Fruit fly (Drosophila melanogaster) whole organism, embryonic: ENCODE measurements around the gene CG10907.
A peak's percentile ranks its signal among the peaks of the same experiment; 100 is the strongest.

Experiments used
- Bdp1 ChIP-seq: fragments of 200-800 bp; sonication (Bioruptor generic); optimal IDR thresholded peaks from 3 replicates; lab custom pipeline; 2016; ENCODE audit warnings: missing biosample characterization, missing genetic modification characterization
- C15 ChIP-seq: fragments of 200-800 bp; sonication (Bioruptor generic); IDR thresholded peaks from 3 replicates; pipeline ENCODE4 v1.3.6; 2022; ENCODE audit warnings: missing biosample characterization, missing genetic modification characterization
- CG10267 ChIP-seq: fragments of 200-800 bp; sonication (Bioruptor generic); optimal IDR thresholded peaks from 2 replicates; lab custom pipeline; 2018; ENCODE audit warnings: missing biosample characterization, mild to moderate bottlenecking, missing genetic modification characterization, moderate library complexity
- CG10274 ChIP-seq: fragments of 200-800 bp; sonication (Bioruptor generic); optimal IDR thresholded peaks from 3 replicates; lab custom pipeline; 2017; ENCODE audit warnings: missing biosample characterization, mild to moderate bottlenecking, missing genetic modification characterization
- CG12071 ChIP-seq: fragments of 200-800 bp; sonication (Bioruptor generic); optimal IDR thresholded peaks from 3 replicates; lab custom pipeline; 2018; ENCODE audit warnings: missing biosample characterization, mild to moderate bottlenecking, missing genetic modification characterization
- CG16815 ChIP-seq: fragments of 200-800 bp; sonication (Bioruptor generic); optimal IDR thresholded peaks from 3 replicates; lab custom pipeline; 2017; ENCODE audit warnings: missing biosample characterization, mild to moderate bottlenecking, missing genetic modification characterization
- CG17186 ChIP-seq: fragments of 200-800 bp; sonication (Bioruptor generic); optimal IDR thresholded peaks from 3 replicates; lab custom pipeline; 2017; ENCODE audit warnings: missing biosample characterization, missing genetic modification reagents, missing genetic modification characterization
- CG17361 ChIP-seq: fragments of 200-800 bp; sonication (Bioruptor generic); IDR thresholded peaks from 3 replicates; pipeline ENCODE4 v1.3.6; 2022; ENCODE audit warnings: missing biosample characterization, missing genetic modification characterization
- CG18011 ChIP-seq: fragments of 200-800 bp; sonication (Bioruptor generic); optimal IDR thresholded peaks from 2 replicates; lab custom pipeline; 2017; ENCODE audit warnings: missing biosample characterization, missing genetic modification characterization, mild to moderate bottlenecking, moderate library complexity, missing genotype
- CG2202 ChIP-seq: fragments of 200-800 bp; sonication (Bioruptor generic); optimal IDR thresholded peaks from 2 replicates; lab custom pipeline; 2018; ENCODE audit warnings: missing biosample characterization, mild to moderate bottlenecking, missing genetic modification characterization
- CG30431 ChIP-seq: fragments of 200-800 bp; sonication (Bioruptor generic); optimal IDR thresholded peaks from 2 replicates; lab custom pipeline; 2017; ENCODE audit warnings: missing biosample characterization, missing genetic modification characterization
- CG3281 ChIP-seq: fragments of 200-800 bp; sonication (Bioruptor generic); optimal IDR thresholded peaks from 3 replicates; lab custom pipeline; 2017; ENCODE audit warnings: missing biosample characterization, mild to moderate bottlenecking, missing genetic modification characterization
- CG34422 ChIP-seq: fragments of 200-800 bp; sonication (Bioruptor generic); IDR thresholded peaks from 3 replicates; pipeline ENCODE4 v1.3.6; 2022; ENCODE audit warnings: missing biosample characterization, missing genetic modification characterization
- CG3726 ChIP-seq: fragments of 200-800 bp; sonication (Bioruptor generic); IDR thresholded peaks from 3 replicates; pipeline ENCODE4, ENCODE4 v1.3.6; 2022; ENCODE audit warnings: missing biosample characterization, missing genetic modification characterization
- CG3995 ChIP-seq: fragments of 200-800 bp; sonication (Bioruptor generic); optimal IDR thresholded peaks from 3 replicates; lab custom pipeline; 2016; ENCODE audit warnings: missing biosample characterization, missing genetic modification characterization
- CG6254 ChIP-seq: fragments of 200-800 bp; sonication (Bioruptor generic); optimal IDR thresholded peaks from 3 replicates; lab custom pipeline; 2017; ENCODE audit warnings: mild to moderate bottlenecking, missing biosample characterization, missing genetic modification reagents, missing genetic modification characterization
- CG6683 ChIP-seq: fragments of 200-800 bp; sonication (Bioruptor generic); optimal IDR thresholded peaks from 2 replicates; lab custom pipeline; 2017; ENCODE audit warnings: missing biosample characterization, mild to moderate bottlenecking, missing genetic modification characterization, missing genetic modification reagents
- CG7372 ChIP-seq: fragments of 200-800 bp; sonication (Bioruptor generic); IDR thresholded peaks from 2 replicates; pipeline ENCODE4 v1.3.6; 2022; ENCODE audit warnings: missing biosample characterization, missing genetic modification characterization
- Deaf1 ChIP-seq: fragments of 200-800 bp; optimal IDR thresholded peaks from 3 replicates; lab custom pipeline; 2019; ENCODE audit warnings: missing biosample characterization, mild to moderate bottlenecking, missing genetic modification characterization, moderate library complexity
- Dref ChIP-seq: fragments of 200-800 bp; sonication (Bioruptor generic); IDR thresholded peaks from 2 replicates; pipeline ENCODE4 v1.3.6; 2022; ENCODE audit warnings: missing biosample characterization, missing genetic modification characterization
- HLH54F ChIP-seq: fragments of 200-800 bp; sonication (Bioruptor generic); optimal IDR thresholded peaks from 3 replicates; lab custom pipeline; 2016; ENCODE audit warnings: missing biosample characterization, missing genetic modification characterization
- Hey ChIP-seq: fragments of 200-800 bp; sonication (Bioruptor generic); optimal IDR thresholded peaks from 3 replicates; lab custom pipeline; 2018; ENCODE audit warnings: missing biosample characterization, mild to moderate bottlenecking, missing genetic modification characterization
- MBD-R2 ChIP-seq: fragments of 200-800 bp; sonication (Bioruptor generic); IDR thresholded peaks from 2 replicates; pipeline ENCODE4 v1.3.6; 2022; ENCODE audit warnings: missing biosample characterization, missing genetic modification characterization
- MTF-1 ChIP-seq: fragments of 200-800 bp; sonication (Bioruptor generic); optimal IDR thresholded peaks from 2 replicates; lab custom pipeline; 2018; ENCODE audit warnings: missing biosample characterization, mild to moderate bottlenecking, missing genetic modification characterization, borderline replicate concordance
- Myb ChIP-seq: fragments of 200-800 bp; sonication (Bioruptor generic); optimal IDR thresholded peaks from 2 replicates; lab custom pipeline; 2016; ENCODE audit warnings: missing biosample characterization, missing genetic modification characterization
- Opbp ChIP-seq: fragments of 200-800 bp; sonication (Bioruptor generic); IDR thresholded peaks from 3 replicates; pipeline ENCODE4 v1.3.6; 2022; ENCODE audit warnings: missing biosample characterization, missing genetic modification characterization; ENCODE audit not compliant: partially characterized antibody
- Sox100B ChIP-seq: fragments of 200-800 bp; sonication (Bioruptor generic); optimal IDR thresholded peaks from 3 replicates; lab custom pipeline; 2018; ENCODE audit warnings: missing biosample characterization, mild to moderate bottlenecking, missing genetic modification characterization
- ase ChIP-seq: fragments of 200-800 bp; sonication (Bioruptor generic); IDR thresholded peaks from 3 replicates; pipeline ENCODE4 v1.3.6; 2022; ENCODE audit warnings: missing biosample characterization, missing genetic modification characterization
- ash1 ChIP-seq: fragments of 200-800 bp; sonication (Bioruptor generic); optimal IDR thresholded peaks from 2 replicates; lab custom pipeline; 2018; ENCODE audit warnings: missing biosample characterization, mild to moderate bottlenecking, missing genetic modification characterization
- bcd ChIP-seq: fragments of 200-800 bp; sonication (Bioruptor generic); optimal IDR thresholded peaks from 2 replicates; lab custom pipeline; 2017; ENCODE audit warnings: missing biosample characterization, mild to moderate bottlenecking, missing genetic modification characterization
- dimm ChIP-seq: fragments of 200-800 bp; sonication (Bioruptor generic); IDR thresholded peaks from 2 replicates; pipeline ENCODE4 v1.3.6; 2022; ENCODE audit warnings: missing biosample characterization, missing genetic modification characterization
- fru ChIP-seq: fragments of >200 bp; optimal IDR thresholded peaks from 2 replicates; lab custom pipeline; 2017
- hb ChIP-seq: fragments of 200-800 bp; sonication (Bioruptor generic); IDR thresholded peaks from 3 replicates; pipeline ENCODE4 v1.3.6; 2022; ENCODE audit warnings: missing biosample characterization, missing genetic modification characterization; ENCODE audit not compliant: partially characterized antibody
- jing ChIP-seq: fragments of 200-800 bp; sonication (Bioruptor generic); optimal IDR thresholded peaks from 2 replicates; lab custom pipeline; 2018; ENCODE audit warnings: missing biosample characterization, mild to moderate bottlenecking, missing genetic modification characterization
- mam ChIP-seq: fragments of 200-800 bp; sonication (Bioruptor generic); optimal IDR thresholded peaks from 3 replicates; lab custom pipeline; 2016; ENCODE audit warnings: missing biosample characterization, missing genetic modification characterization
- org-1 ChIP-seq: fragments of 200-800 bp; sonication (Bioruptor generic); optimal IDR thresholded peaks from 2 replicates; lab custom pipeline; 2017; ENCODE audit warnings: missing biosample characterization, missing genetic modification characterization
- pzg ChIP-seq: fragments of 200-800 bp; sonication (Bioruptor generic); optimal IDR thresholded peaks from 3 replicates; lab custom pipeline; 2018; ENCODE audit warnings: missing biosample characterization, mild to moderate bottlenecking, missing genetic modification characterization, moderate library complexity
- repo ChIP-seq: fragments of 200-800 bp; sonication (Bioruptor generic); optimal IDR thresholded peaks from 2 replicates; lab custom pipeline; 2016; ENCODE audit warnings: missing biosample characterization, missing genetic modification characterization
- ro ChIP-seq: fragments of 200-800 bp; sonication (Bioruptor generic); IDR thresholded peaks from 2 replicates; pipeline ENCODE4 v1.3.6; 2022; ENCODE audit warnings: missing biosample characterization, missing genetic modification characterization
- sc ChIP-seq, 3 experiments: fragments of >200 bp in 2 of 3; fragments of 200-800 bp in 1 of 3; sonication (Bioruptor generic) in 1 of 3; optimal IDR thresholded peaks; 2 replicates in 2 of 3; 3 replicates in 1 of 3; lab custom pipeline; 2017; ENCODE audit warnings: mild to moderate bottlenecking in 1 of 3, missing biosample characterization in 1 of 3, missing genetic modification characterization in 1 of 3, missing genetic modification reagents in 1 of 3
- seq ChIP-seq: fragments of 200-800 bp; sonication (Bioruptor generic); IDR thresholded peaks from 2 replicates; pipeline ENCODE4 v1.3.6; 2022; ENCODE audit warnings: missing biosample characterization, missing genetic modification characterization
- sob ChIP-seq: fragments of 200-800 bp; sonication (Bioruptor generic); IDR thresholded peaks from 2 replicates; pipeline ENCODE4 v1.3.6; 2022; ENCODE audit warnings: missing biosample characterization, missing genetic modification characterization
- stwl ChIP-seq: fragments of 200-800 bp; sonication (Bioruptor generic); optimal IDR thresholded peaks from 3 replicates; lab custom pipeline; 2018; ENCODE audit warnings: missing biosample characterization, mild to moderate bottlenecking, missing genetic modification characterization, moderate library complexity
- z ChIP-seq: fragments of 200-800 bp; sonication (Bioruptor generic); IDR thresholded peaks from 3 replicates; pipeline ENCODE4 v1.3.6; 2022; ENCODE audit warnings: missing biosample characterization, missing genetic modification characterization
- zen2 ChIP-seq: fragments of 200-800 bp; sonication (Bioruptor generic); IDR thresholded peaks from 3 replicates; pipeline ENCODE4 v1.3.6; 2022; ENCODE audit warnings: missing biosample characterization, missing genetic modification characterization; ENCODE audit not compliant: partially characterized antibody

Gene CG10907

DNA sequence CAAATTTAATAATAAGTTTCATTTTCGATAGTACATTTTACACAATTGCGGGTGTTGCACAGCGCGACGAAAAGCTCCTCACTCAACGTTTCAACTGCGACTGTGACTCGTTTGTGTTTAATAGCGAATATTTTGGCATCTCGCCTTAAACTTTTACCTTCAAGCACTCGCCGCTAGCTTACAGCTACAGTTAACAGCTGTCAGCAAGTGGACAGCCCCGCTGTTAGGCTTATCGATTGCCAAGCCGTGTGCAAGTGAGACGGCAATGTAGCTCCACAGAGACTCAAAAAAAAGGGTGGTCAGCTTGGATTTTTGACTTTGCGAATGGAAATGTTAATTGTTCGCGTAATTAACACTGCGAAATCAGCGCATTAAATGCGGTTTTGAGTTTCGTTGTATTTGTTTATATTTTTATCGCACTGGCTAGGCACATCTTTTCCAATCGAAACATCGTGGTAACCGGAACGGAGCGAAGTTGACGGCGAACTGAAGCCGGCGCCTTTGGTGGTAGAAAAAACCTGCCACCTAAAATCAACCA lies 27.6 kb upstream of the CG10907 start, which contains the start of gene loaf (continued):
- TF ChIP-seq Myb (GFP tag; lab: Kevin White, UChicago) (no peak), fru (lab: Kevin White, UChicago) (peak; percentile 3), pzg (GFP tag; lab: Kevin White, UChicago) (peak; percentile 26), Sox100B (GFP tag; lab: Kevin White, UChicago) (no peak), Dref (GFP tag; lab: Robert Waterston, UW) (peak; percentile 44; the same call in 1 of the 2 replicates), jing (GFP tag; lab: Kevin White, UChicago) (no peak), CG3995 (no peak), CG2202 (tag; lab: Kevin White, UChicago) (no peak), CG34422 (GFP tag; lab: Robert Waterston, UW) (no peak; the same call in 2 of the 3 replicates), Opbp (GFP tag; lab: Robert Waterston, UW) (0 out of 3 replicates have a peak, but pooled peaks have one; percentile 28), Hey (tag; lab: Kevin White, UChicago) (no peak), sc (optimal IDR thresholded peaks at IDR 0.05; lab: Kevin White, UChicago) (no peak), sc (GFP tag; optimal IDR thresholded peaks at IDR 0.05; lab: Kevin White, UChicago) (no peak), C15 (0 out of 3 replicates have a peak, but pooled peaks have one; percentile 8), zen2 (GFP tag; lab: Robert Waterston, UW) (no peak), z (GFP tag; lab: Robert Waterston, UW) (no peak), ro (GFP tag; lab: Robert Waterston, UW) (no peak), CG18011 (GFP tag; lab: Kevin White, UChicago) (no peak), CG6683 (GFP tag; lab: Kevin White, UChicago) (no peak), CG17186 (no peak), hb (GFP tag; lab: Robert Waterston, UW) (no peak), dimm (GFP tag; lab: Robert Waterston, UW) (no peak), MTF-1 (no peak), ase (no peak), CG3726 (no peak), HLH54F (GFP tag; lab: Kevin White, UChicago) (no peak), CG16815 (GFP tag; lab: Kevin White, UChicago) (no peak), sob (GFP tag; lab: Robert Waterston, UW) (no peak), stwl (tag; lab: Kevin White, UChicago) (peak; percentile 76), Bdp1 (no peak), MBD-R2 (0 out of 2 replicates have a peak, but pooled peaks have one; percentile 20), CG7372 (GFP tag; lab: Robert Waterston, UW) (no peak), mam (GFP tag; lab: Kevin White, UChicago) (no peak), repo (GFP tag; lab: Kevin White, UChicago) (no peak), org-1 (GFP tag; lab: Kevin White, UChicago) (no peak), CG12071 (no peak), Deaf1 (no peak), CG6254 (no peak), CG10267 (no peak), CG30431 (GFP tag; lab: Kevin White, UChicago) (no peak), CG3281 (GFP tag; lab: Kevin White, UChicago) (no peak), ash1 (no peak), bcd (GFP tag; lab: Kevin White, UChicago) (no peak), CG17361 (GFP tag; lab: Robert Waterston, UW) (no peak), seq (GFP tag; lab: Robert Waterston, UW) (peak; percentile 83), CG10274 (no peak)
- TF ChIP-seq, all 482 proteins: peak for 26
